1 fruit fly cellular context compared by ENCODE assay signal in the genomic region with DNA sequence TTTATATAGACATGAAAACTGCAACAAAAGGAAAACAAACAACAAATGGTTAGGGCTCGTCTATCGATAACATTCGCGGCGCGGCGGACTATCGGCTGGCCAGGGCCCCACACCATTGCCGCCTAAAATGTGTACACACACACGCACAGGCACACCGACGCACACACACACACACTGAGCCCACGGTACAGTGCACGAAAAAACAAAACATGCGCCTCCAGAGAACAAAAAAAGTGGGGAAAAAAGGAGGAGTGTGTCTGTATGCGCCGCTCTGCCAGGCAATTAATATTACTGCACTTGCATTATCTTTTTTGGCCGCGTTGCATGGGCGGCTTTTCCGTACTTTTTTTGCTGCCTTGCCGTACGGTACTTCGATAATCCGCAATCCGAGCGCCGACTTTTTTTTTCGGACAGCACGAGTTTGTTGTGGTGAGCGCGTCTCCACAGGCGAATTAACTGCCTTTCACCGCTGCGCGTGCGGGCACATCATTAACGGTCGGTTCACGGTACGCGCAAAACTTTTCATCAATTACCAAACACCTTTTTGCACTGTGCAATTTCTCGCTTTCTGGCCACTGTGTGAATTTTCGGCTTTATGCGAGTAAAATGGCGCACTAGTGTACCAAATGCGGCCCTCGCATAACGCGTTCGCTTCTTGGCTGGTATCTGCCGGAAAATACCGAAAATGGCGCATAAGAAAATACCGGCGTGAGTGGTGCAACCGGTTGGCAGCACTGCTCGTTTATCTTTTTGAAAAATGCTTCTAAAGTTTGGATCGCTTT.
TF ChIP-seq lines count a peak whose summit lies in the region.

A gene (minus strand): TSS at position 622 of the 782 bp plus-strand sequence.

TF ChIP-seq in whole organism, embryonic, 481 proteins besides CTCF, POLR2A, EP300 and RAD21 (continued from another document and continues in another):
- peak; percentile 79 for TF ChIP-seq Scr (GFP tag; IDR thresholded peaks at IDR 0.05; lab: Robert Waterston, UW; ENCODE audit: partially characterized antibody)
- TF ChIP-seq Med (GFP tag; lab: Kevin White, UChicago) = peak; percentile 93
- peak; percentile 88 for TF ChIP-seq CG17186 (GFP tag; optimal IDR thresholded peaks at IDR 0.05; lab: Kevin White, UChicago)
- TF ChIP-seq CG4854 (GFP tag; optimal IDR thresholded peaks at IDR 0.05; lab: Kevin White, UChicago) = no peak
- TF ChIP-seq Ravus (GFP tag; IDR thresholded peaks at IDR 0.05; lab: Robert Waterston, UW) = peak; percentile 4; the same call in 1 of the 2 replicates
- peak; percentile 99 for TF ChIP-seq trem (tag; optimal IDR thresholded peaks at IDR 0.05; lab: Kevin White, UChicago)
- no peak for TF ChIP-seq CG18764 (GFP tag; optimal IDR thresholded peaks at IDR 0.05; lab: Kevin White, UChicago)
- peak; percentile 63 for TF ChIP-seq CG2116 (GFP tag; optimal IDR thresholded peaks at IDR 0.05; lab: Kevin White, UChicago)
- TF ChIP-seq CG17912 (GFP tag; optimal IDR thresholded peaks at IDR 0.05; lab: Kevin White, UChicago) = no peak
- no peak for TF ChIP-seq CG30020 (tag; optimal IDR thresholded peaks at IDR 0.05; lab: Kevin White, UChicago)
- peak; percentile 29; the same call in 1 of the 3 replicates for TF ChIP-seq Mrtf (GFP tag; IDR thresholded peaks at IDR 0.05; lab: Robert Waterston, UW)
- TF ChIP-seq Spps (tag; optimal IDR thresholded peaks at IDR 0.05; lab: Kevin White, UChicago) = no peak
- TF ChIP-seq Gug (GFP tag; IDR thresholded peaks at IDR 0.05; lab: Robert Waterston, UW) = peak; percentile 59; the same call in 3 of the 4 replicates
- no peak for TF ChIP-seq CG5953 (GFP tag; IDR thresholded peaks at IDR 0.05; lab: Robert Waterston, UW)
- peak; percentile 6 for TF ChIP-seq CG10462 (GFP tag; optimal IDR thresholded peaks at IDR 0.05; lab: Kevin White, UChicago)
- no peak for TF ChIP-seq CG33557 (GFP tag; optimal IDR thresholded peaks at IDR 0.05; lab: Kevin White, UChicago)
- no peak for TF ChIP-seq CG31365 (tag; optimal IDR thresholded peaks at IDR 0.05; lab: Kevin White, UChicago)
- no peak for TF ChIP-seq jing (GFP tag; optimal IDR thresholded peaks at IDR 0.05; lab: Kevin White, UChicago)
- peak; percentile 8 for TF ChIP-seq CG3407 (GFP tag; optimal IDR thresholded peaks at IDR 0.05; lab: Kevin White, UChicago)
- TF ChIP-seq sd (tag; optimal IDR thresholded peaks at IDR 0.05; lab: Kevin White, UChicago) = no peak
- peak; percentile 80 for TF ChIP-seq vnd (GFP tag; IDR thresholded peaks at IDR 0.05; lab: Robert Waterston, UW; ENCODE audit: partially characterized antibody)
- peak in 1 of 2 experiments; percentile 45 for TF ChIP-seq chif (GFP tag; optimal IDR thresholded peaks at IDR 0.05; lab: Kevin White, UChicago)
- peak; percentile 34 for TF ChIP-seq Atf-2 (GFP tag; optimal IDR thresholded peaks at IDR 0.05; lab: Kevin White, UChicago)
- TF ChIP-seq gt (GFP tag; IDR thresholded peaks at IDR 0.05; lab: Robert Waterston, UW) = no peak
- 0 out of 3 replicates have a peak, but pooled peaks have one; percentile 40 for TF ChIP-seq CG2889 (GFP tag; IDR thresholded peaks at IDR 0.05; lab: Robert Waterston, UW)
- no peak for TF ChIP-seq CG12744 (GFP tag; optimal IDR thresholded peaks at IDR 0.05; lab: Kevin White, UChicago)
- TF ChIP-seq CG2712 (tag; optimal IDR thresholded peaks at IDR 0.05; lab: Kevin White, UChicago) = no peak
- TF ChIP-seq Tbp (GFP tag; optimal IDR thresholded peaks at IDR 0.05; lab: Kevin White, UChicago) = no peak
- TF ChIP-seq bsh (GFP tag; optimal IDR thresholded peaks at IDR 0.05; lab: Kevin White, UChicago) = peak; percentile 30 to 92
- no peak for TF ChIP-seq D19A (tag; optimal IDR thresholded peaks at IDR 0.05; lab: Kevin White, UChicago)
- TF ChIP-seq CG11247 (GFP tag; IDR thresholded peaks at IDR 0.05; lab: Robert Waterston, UW) = 0 out of 2 replicates have a peak, but pooled peaks have one; percentile 9
- no peak for TF ChIP-seq Hand (GFP tag; optimal IDR thresholded peaks at IDR 0.05; lab: Kevin White, UChicago)
- no peak for TF ChIP-seq CG15011 (GFP tag; optimal IDR thresholded peaks at IDR 0.05; lab: Kevin White, UChicago)
- no peak for TF ChIP-seq dati (GFP tag; IDR thresholded peaks at IDR 0.05; lab: Robert Waterston, UW)
- no peak for TF ChIP-seq ac (GFP tag; optimal IDR thresholded peaks at IDR 0.05; lab: Kevin White, UChicago)
- TF ChIP-seq kay (GFP tag; optimal IDR thresholded peaks at IDR 0.05; lab: Kevin White, UChicago) = no peak
- peak; percentile 58 for TF ChIP-seq eyg (GFP tag; optimal IDR thresholded peaks at IDR 0.05; lab: Kevin White, UChicago)
- no peak for TF ChIP-seq Awh (GFP tag; IDR thresholded peaks at IDR 0.05; lab: Robert Waterston, UW)
- 0 out of 2 replicates have a peak, but pooled peaks have one; percentile 6 for TF ChIP-seq CG8765 (GFP tag; IDR thresholded peaks at IDR 0.05; lab: Robert Waterston, UW)
- TF ChIP-seq luna (GFP tag; optimal IDR thresholded peaks at IDR 0.05; lab: Kevin White, UChicago) = no peak
- TF ChIP-seq NC2α (GFP tag; optimal IDR thresholded peaks at IDR 0.05; lab: Kevin White, UChicago) = peak; percentile 55
- TF ChIP-seq CG1647 (GFP tag; optimal IDR thresholded peaks at IDR 0.05; lab: Kevin White, UChicago) = no peak
- no peak for TF ChIP-seq Hr78 (GFP tag; optimal IDR thresholded peaks at IDR 0.05; lab: Kevin White, UChicago)
- TF ChIP-seq crc (GFP tag; optimal IDR thresholded peaks at IDR 0.05; lab: Kevin White, UChicago) = peak; percentile 25
- TF ChIP-seq CG12155 (GFP tag; optimal IDR thresholded peaks at IDR 0.05; lab: Kevin White, UChicago) = no peak
- TF ChIP-seq ap (GFP tag; IDR thresholded peaks at IDR 0.05; lab: Robert Waterston, UW) = 0 out of 2 replicates have a peak, but pooled peaks have one; percentile 42
- TF ChIP-seq CG8359 (GFP tag; optimal IDR thresholded peaks at IDR 0.05; lab: Kevin White, UChicago; ENCODE audit: borderline replicate concordance) = no peak
- TF ChIP-seq salm (tag; optimal IDR thresholded peaks at IDR 0.05; lab: Kevin White, UChicago) = no peak
- 0 out of 2 replicates have a peak, but pooled peaks have one; percentile 15 for TF ChIP-seq CG14441 (GFP tag; IDR thresholded peaks at IDR 0.05; lab: Robert Waterston, UW)
- TF ChIP-seq CG1024 (GFP tag; IDR thresholded peaks at IDR 0.05; lab: Robert Waterston, UW) = 0 out of 2 replicates have a peak, but pooled peaks have one; percentile 2
- TF ChIP-seq CrebB (tag; optimal IDR thresholded peaks at IDR 0.05; lab: Kevin White, UChicago) = no peak
- TF ChIP-seq CG4617 (GFP tag; optimal IDR thresholded peaks at IDR 0.05; lab: Kevin White, UChicago; ENCODE audit: borderline replicate concordance) = peak; percentile 74
- no peak for TF ChIP-seq CG17359 (tag; optimal IDR thresholded peaks at IDR 0.05; lab: Kevin White, UChicago)
- TF ChIP-seq klu (GFP tag; IDR thresholded peaks at IDR 0.05; lab: Robert Waterston, UW) = no peak
- TF ChIP-seq ERR (GFP tag; optimal IDR thresholded peaks at IDR 0.05; lab: Kevin White, UChicago) = no peak
- TF ChIP-seq CG10267 (tag; optimal IDR thresholded peaks at IDR 0.05; lab: Kevin White, UChicago) = peak; percentile 23
- peak; percentile 55 for TF ChIP-seq MESR4 (GFP tag; optimal IDR thresholded peaks at IDR 0.05; lab: Kevin White, UChicago)
- no peak for TF ChIP-seq CG12769 (tag; optimal IDR thresholded peaks at IDR 0.05; lab: Kevin White, UChicago)
- TF ChIP-seq CG5245 (GFP tag; optimal IDR thresholded peaks at IDR 0.05; lab: Kevin White, UChicago) = no peak
- TF ChIP-seq CG18011 (GFP tag; optimal IDR thresholded peaks at IDR 0.05; lab: Kevin White, UChicago) = peak; percentile 37
- peak; percentile 56 for TF ChIP-seq NC2β (GFP tag; optimal IDR thresholded peaks at IDR 0.05; lab: Kevin White, UChicago)
- no peak for TF ChIP-seq peb (GFP tag; IDR thresholded peaks at IDR 0.05; lab: Robert Waterston, UW)
- TF ChIP-seq run (tag; optimal IDR thresholded peaks at IDR 0.05; lab: Kevin White, UChicago) = no peak
- peak; percentile 4 for TF ChIP-seq disco-r (GFP tag; optimal IDR thresholded peaks at IDR 0.05; lab: Kevin White, UChicago)
- TF ChIP-seq zfh1 (GFP tag; IDR thresholded peaks at IDR 0.05; lab: Robert Waterston, UW) = peak; percentile 51; the same call in 2 of the 3 replicates
- no peak for TF ChIP-seq CG11504 (tag; optimal IDR thresholded peaks at IDR 0.05; lab: Kevin White, UChicago)
- TF ChIP-seq chinmo (GFP tag; IDR thresholded peaks at IDR 0.05; lab: Robert Waterston, UW; ENCODE audit: partially characterized antibody) = peak; percentile 96
- TF ChIP-seq Kr (GFP tag; optimal IDR thresholded peaks at IDR 0.05; lab: Kevin White, UChicago) = no peak
- peak; percentile 77 for TF ChIP-seq BEAF-32 (GFP tag; optimal IDR thresholded peaks at IDR 0.05; lab: Kevin White, UChicago)
- TF ChIP-seq gem (tag; optimal IDR thresholded peaks at IDR 0.05; lab: Kevin White, UChicago) = no peak
- peak; percentile 48 for TF ChIP-seq Max (GFP tag; optimal IDR thresholded peaks at IDR 0.05; lab: Kevin White, UChicago)
- TF ChIP-seq CG4707 (GFP tag; optimal IDR thresholded peaks at IDR 0.05; lab: Kevin White, UChicago) = no peak
- TF ChIP-seq lmd (GFP tag; IDR thresholded peaks at IDR 0.05; lab: Robert Waterston, UW) = peak; percentile 44; the same call in 1 of the 2 replicates
- TF ChIP-seq cato (GFP tag; optimal IDR thresholded peaks at IDR 0.05; lab: Kevin White, UChicago; ENCODE audit: borderline replicate concordance) = no peak
- TF ChIP-seq CG11696 (GFP tag; IDR thresholded peaks at IDR 0.05; lab: Robert Waterston, UW) = peak; percentile 26; the same call in 1 of the 2 replicates
- peak; percentile 35 for TF ChIP-seq CG10209 (GFP tag; optimal IDR thresholded peaks at IDR 0.05; lab: Kevin White, UChicago)
- no peak for TF ChIP-seq prd (optimal IDR thresholded peaks at IDR 0.05; lab: Kevin White, UChicago)
- peak; percentile 69; the same call in 2 of the 3 replicates for TF ChIP-seq prd (GFP tag; IDR thresholded peaks at IDR 0.05; lab: Robert Waterston, UW)
- TF ChIP-seq CG34224 (GFP tag; IDR thresholded peaks at IDR 0.05; lab: Robert Waterston, UW; ENCODE audit: partially characterized antibody) = peak; percentile 88
- no peak for TF ChIP-seq kah (GFP tag; optimal IDR thresholded peaks at IDR 0.05; lab: Kevin White, UChicago)
- peak; percentile 39 for TF ChIP-seq pum (GFP tag; optimal IDR thresholded peaks at IDR 0.05; lab: Kevin White, UChicago)
- no peak for TF ChIP-seq sug (tag; optimal IDR thresholded peaks at IDR 0.05; lab: Kevin White, UChicago)
- peak; percentile 54; the same call in 1 of the 2 replicates for TF ChIP-seq seq (GFP tag; IDR thresholded peaks at IDR 0.05; lab: Robert Waterston, UW)
- peak; percentile 46 for TF ChIP-seq repo (GFP tag; optimal IDR thresholded peaks at IDR 0.05; lab: Kevin White, UChicago)
- no peak; the same call in 1 of the 3 replicates for TF ChIP-seq CG17361 (GFP tag; IDR thresholded peaks at IDR 0.05; lab: Robert Waterston, UW)
- TF ChIP-seq fd96Cb (tag; optimal IDR thresholded peaks at IDR 0.05; lab: Kevin White, UChicago) = no peak
- TF ChIP-seq Aef1 (GFP tag; IDR thresholded peaks at IDR 0.05; lab: Robert Waterston, UW) = peak; percentile 57; the same call in 2 of the 3 replicates
- no peak for TF ChIP-seq CG9437 (GFP tag; optimal IDR thresholded peaks at IDR 0.05; lab: Kevin White, UChicago)
- peak; percentile 75 for TF ChIP-seq CG14710 (tag; optimal IDR thresholded peaks at IDR 0.05; lab: Kevin White, UChicago)
- TF ChIP-seq Stat92E (GFP tag; optimal IDR thresholded peaks at IDR 0.05; lab: Kevin White, UChicago) = peak in 1 of 3 experiments; percentile 22
- no peak for TF ChIP-seq Sox100B (GFP tag; optimal IDR thresholded peaks at IDR 0.05; lab: Kevin White, UChicago)
- peak; percentile 56 for TF ChIP-seq CG6689 (GFP tag; IDR thresholded peaks at IDR 0.05; lab: Robert Waterston, UW)
- TF ChIP-seq CG7928 (GFP tag; optimal IDR thresholded peaks at IDR 0.05; lab: Kevin White, UChicago) = peak; percentile 93
- peak; percentile 56; the same call in 1 of the 3 replicates for TF ChIP-seq CG11456 (GFP tag; IDR thresholded peaks at IDR 0.05; lab: Robert Waterston, UW)
- TF ChIP-seq CG13424 (tag; optimal IDR thresholded peaks at IDR 0.05; lab: Kevin White, UChicago) = no peak
- TF ChIP-seq nom (GFP tag; optimal IDR thresholded peaks at IDR 0.05; lab: Kevin White, UChicago) = peak; percentile 88
- TF ChIP-seq CG17328 (GFP tag; IDR thresholded peaks at IDR 0.05; lab: Robert Waterston, UW) = peak; percentile 61
- TF ChIP-seq lola (GFP tag; optimal IDR thresholded peaks at IDR 0.05; lab: Kevin White, UChicago) = peak in 1 of 3 experiments; percentile 5
- no peak for TF ChIP-seq wor (GFP tag; IDR thresholded peaks at IDR 0.05; lab: Robert Waterston, UW)
- peak in 1 of 2 experiments; percentile 23 for TF ChIP-seq insv (GFP tag; optimal IDR thresholded peaks at IDR 0.05; lab: Kevin White, UChicago)
- TF ChIP-seq sna (GFP tag; IDR thresholded peaks at IDR 0.05; lab: Robert Waterston, UW; ENCODE audit: partially characterized antibody) = peak; percentile 75
- TF ChIP-seq dimm (GFP tag; IDR thresholded peaks at IDR 0.05; lab: Robert Waterston, UW) = no peak
- TF ChIP-seq Bdp1 (GFP tag; optimal IDR thresholded peaks at IDR 0.05; lab: Kevin White, UChicago) = peak; percentile 46
- TF ChIP-seq vfl (GFP tag; optimal IDR thresholded peaks at IDR 0.05; lab: Kevin White, UChicago) = peak; percentile 52
- peak; percentile 64 for TF ChIP-seq CG16863 (GFP tag; optimal IDR thresholded peaks at IDR 0.05; lab: Kevin White, UChicago)
- no peak for TF ChIP-seq aop (GFP tag; IDR thresholded peaks at IDR 0.05; lab: Robert Waterston, UW)
- TF ChIP-seq CG12391 (tag; optimal IDR thresholded peaks at IDR 0.05; lab: Kevin White, UChicago) = peak; percentile 39
- no peak for TF ChIP-seq CG6175 (GFP tag; IDR thresholded peaks at IDR 0.05; lab: Robert Waterston, UW)
- TF ChIP-seq HLHmδ (GFP tag; optimal IDR thresholded peaks at IDR 0.05; lab: Kevin White, UChicago) = peak; percentile 14
- no peak for TF ChIP-seq Fer1 (GFP tag; optimal IDR thresholded peaks at IDR 0.05; lab: Kevin White, UChicago)
- TF ChIP-seq Doc3 (GFP tag; IDR thresholded peaks at IDR 0.05; lab: Robert Waterston, UW; ENCODE audit: partially characterized antibody) = peak; percentile 72
- TF ChIP-seq YL-1 (GFP tag; optimal IDR thresholded peaks at IDR 0.05; lab: Kevin White, UChicago) = peak; percentile 68
- TF ChIP-seq CG12071 (GFP tag; optimal IDR thresholded peaks at IDR 0.05; lab: Kevin White, UChicago) = no peak
- no peak for TF ChIP-seq grn (GFP tag; optimal IDR thresholded peaks at IDR 0.05; lab: Kevin White, UChicago)
- TF ChIP-seq CG33213 (GFP tag; optimal IDR thresholded peaks at IDR 0.05; lab: Kevin White, UChicago) = peak; percentile 10
- TF ChIP-seq Asciz (GFP tag; optimal IDR thresholded peaks at IDR 0.05; lab: Kevin White, UChicago) = no peak
- TF ChIP-seq stwl (tag; optimal IDR thresholded peaks at IDR 0.05; lab: Kevin White, UChicago) = peak; percentile 90
- TF ChIP-seq chm (GFP tag; IDR thresholded peaks at IDR 0.05; lab: Robert Waterston, UW) = peak; percentile 63; the same call in 1 of the 2 replicates
- no peak for TF ChIP-seq MTF-1 (GFP tag; optimal IDR thresholded peaks at IDR 0.05; lab: Kevin White, UChicago; ENCODE audit: borderline replicate concordance)
